Fruit fly (Drosophila melanogaster) whole organism, embryonic: Measurements from ENCODE around the gene Ddc.
A peak's percentile ranks its signal among the peaks of the same experiment; 100 is the strongest.

Experiments
- Adf1 ChIP-seq: fragments of 200-800 bp; sonication (Bioruptor generic); IDR thresholded peaks from 2 replicates; pipeline ENCODE4 v1.3.6; 2022; ENCODE audit warnings: missing biosample characterization, missing genetic modification characterization
- Bteb2 ChIP-seq: fragments of 200-800 bp; sonication (Bioruptor generic); optimal IDR thresholded peaks from 2 replicates; lab custom pipeline; 2016; ENCODE audit warnings: missing biosample characterization, missing genetic modification characterization
- CG10979 ChIP-seq: fragments of 200-800 bp; sonication (Bioruptor generic); optimal IDR thresholded peaks from 2 replicates; lab custom pipeline; 2018; ENCODE audit warnings: missing biosample characterization, mild to moderate bottlenecking, missing genetic modification characterization, moderate library complexity
- CG11696 ChIP-seq: fragments of 200-800 bp; sonication (Bioruptor generic); IDR thresholded peaks from 2 replicates; pipeline ENCODE4 v1.3.6; 2022; ENCODE audit warnings: missing biosample characterization, missing genetic modification characterization
- CG14860 ChIP-seq: fragments of 200-800 bp; sonication (Bioruptor generic); IDR thresholded peaks from 3 replicates; pipeline ENCODE4 v1.3.6; 2022; ENCODE audit warnings: missing biosample characterization, missing genetic modification characterization; ENCODE audit not compliant: partially characterized antibody
- CG17829 ChIP-seq: fragments of 200-800 bp; optimal IDR thresholded peaks from 2 replicates; lab custom pipeline; 2019; ENCODE audit warnings: missing biosample characterization, mild to moderate bottlenecking, missing genetic modification characterization, moderate library complexity
- CG2875 ChIP-seq: fragments of 200-800 bp; sonication (Bioruptor generic); optimal IDR thresholded peaks from 2 replicates; lab custom pipeline; 2017; ENCODE audit warnings: missing biosample characterization, mild to moderate bottlenecking, missing genetic modification characterization, missing genetic modification reagents
- CG30431 ChIP-seq: fragments of 200-800 bp; sonication (Bioruptor generic); optimal IDR thresholded peaks from 2 replicates; lab custom pipeline; 2017; ENCODE audit warnings: missing biosample characterization, missing genetic modification characterization
- CG32772 ChIP-seq: fragments of 200-800 bp; sonication (Bioruptor generic); IDR thresholded peaks from 2 replicates; pipeline ENCODE4 v1.3.6; 2022; ENCODE audit warnings: missing biosample characterization, missing genetic modification characterization
- CG3407 ChIP-seq: fragments of 200-800 bp; sonication (Bioruptor generic); optimal IDR thresholded peaks from 2 replicates; lab custom pipeline; 2018; ENCODE audit warnings: missing biosample characterization, mild to moderate bottlenecking, missing genetic modification characterization
- CG42726 ChIP-seq: fragments of 200-800 bp; sonication (Bioruptor generic); IDR thresholded peaks from 2 replicates; pipeline ENCODE4 v1.3.6; 2022; ENCODE audit warnings: missing biosample characterization, missing genetic modification characterization; ENCODE audit not compliant: partially characterized antibody
- CG4730 ChIP-seq: fragments of 200-800 bp; sonication (Bioruptor generic); IDR thresholded peaks from 2 replicates; pipeline ENCODE4 v1.3.6; 2022; ENCODE audit warnings: missing biosample characterization, missing genetic modification characterization
- CG5245 ChIP-seq: fragments of 200-800 bp; sonication (Bioruptor generic); optimal IDR thresholded peaks from 3 replicates; lab custom pipeline; 2016; ENCODE audit warnings: missing biosample characterization, missing genetic modification characterization
- CG8765 ChIP-seq: fragments of 200-800 bp; sonication (Bioruptor generic); IDR thresholded peaks from 2 replicates; pipeline ENCODE4 v1.3.6; 2022; ENCODE audit warnings: missing biosample characterization, missing genetic modification characterization
- CG9437 ChIP-seq: fragments of 200-800 bp; sonication (Bioruptor generic); optimal IDR thresholded peaks from 2 replicates; lab custom pipeline; 2018; ENCODE audit warnings: missing biosample characterization, mild to moderate bottlenecking, missing genetic modification characterization
- CG9817 ChIP-seq: fragments of 200-800 bp; sonication (Bioruptor generic); optimal IDR thresholded peaks from 2 replicates; lab custom pipeline; 2018; ENCODE audit warnings: missing biosample characterization, mild to moderate bottlenecking, missing genetic modification characterization, moderate library complexity
- CG9876 ChIP-seq: fragments of 200-800 bp; sonication (Bioruptor generic); optimal IDR thresholded peaks from 2 replicates; lab custom pipeline; 2016; ENCODE audit warnings: missing biosample characterization, missing genetic modification characterization
- CG9932 ChIP-seq: fragments of 200-800 bp; sonication (Bioruptor generic); IDR thresholded peaks from 2 replicates; pipeline ENCODE4 v1.3.6; 2022; ENCODE audit warnings: missing biosample characterization, missing genetic modification characterization
- CHES-1-like ChIP-seq: fragments of 200-800 bp; sonication (Bioruptor generic); optimal IDR thresholded peaks from 2 replicates; lab custom pipeline; 2016; ENCODE audit warnings: missing biosample characterization, missing genetic modification characterization
- CrebB ChIP-seq: fragments of 200-800 bp; sonication (Bioruptor generic); optimal IDR thresholded peaks from 3 replicates; lab custom pipeline; 2018; ENCODE audit warnings: missing biosample characterization, mild to moderate bottlenecking, missing genetic modification characterization
- E2f1 ChIP-seq: fragments of 200-800 bp; sonication (Bioruptor generic); IDR thresholded peaks from 2 replicates; pipeline ENCODE4 v1.3.6; 2022; ENCODE audit warnings: missing biosample characterization, missing genetic modification characterization
- ERR ChIP-seq: fragments of 200-800 bp; sonication (Bioruptor generic); optimal IDR thresholded peaks from 2 replicates; lab custom pipeline; 2016; ENCODE audit warnings: missing biosample characterization, missing genetic modification characterization
- Fer1 ChIP-seq: fragments of 200-800 bp; sonication (Bioruptor generic); optimal IDR thresholded peaks from 2 replicates; lab custom pipeline; 2017; ENCODE audit warnings: missing biosample characterization, mild to moderate bottlenecking, missing genetic modification characterization
- GATAe ChIP-seq: fragments of 200-800 bp; sonication (Bioruptor generic); conservative IDR thresholded peaks from 2 replicates; pipeline ENCODE4 v1.3.6; 2022; ENCODE audit warnings: missing biosample characterization, missing genetic modification characterization
- HmgD ChIP-seq: fragments of 200-800 bp; sonication (Bioruptor generic); optimal IDR thresholded peaks from 3 replicates; lab custom pipeline; 2016; ENCODE audit warnings: missing biosample characterization, missing genetic modification characterization
- HmgZ ChIP-seq: fragments of 200-800 bp; sonication (Bioruptor generic); optimal IDR thresholded peaks from 2 replicates; lab custom pipeline; 2018; ENCODE audit warnings: missing biosample characterization, mild to moderate bottlenecking, missing genetic modification characterization
- Mad ChIP-seq: fragments of 200-800 bp; sonication (Bioruptor generic); optimal IDR thresholded peaks from 2 replicates; lab custom pipeline; 2016; ENCODE audit warnings: missing biosample characterization, missing genetic modification characterization
- Nf-YC ChIP-seq: fragments of 200-800 bp; optimal IDR thresholded peaks from 3 replicates; lab custom pipeline; 2019; ENCODE audit warnings: missing biosample characterization, mild to moderate bottlenecking, missing genetic modification characterization, moderate library complexity
- Oaz ChIP-seq: fragments of 200-800 bp; sonication (Bioruptor generic); IDR thresholded peaks from 2 replicates; pipeline ENCODE4 v1.3.6; 2022; ENCODE audit warnings: missing biosample characterization, missing genetic modification characterization
- Rfx ChIP-seq: fragments of 200-800 bp; sonication (Bioruptor generic); IDR thresholded peaks from 2 replicates; pipeline ENCODE4 v1.3.6; 2022; ENCODE audit warnings: missing biosample characterization, missing genetic modification characterization
- al ChIP-seq: fragments of 200-800 bp; sonication (Bioruptor generic); IDR thresholded peaks from 2 replicates; pipeline ENCODE4 v1.3.6; 2022; ENCODE audit warnings: missing biosample characterization, missing genetic modification characterization
- bbx ChIP-seq: fragments of 200-800 bp; sonication (Bioruptor generic); IDR thresholded peaks from 2 replicates; pipeline ENCODE4 v1.3.6; 2022; ENCODE audit warnings: missing biosample characterization, missing genetic modification characterization; ENCODE audit not compliant: partially characterized antibody
- btn ChIP-seq: fragments of 200-800 bp; sonication (Bioruptor generic); optimal IDR thresholded peaks from 2 replicates; lab custom pipeline; 2016; ENCODE audit warnings: missing biosample characterization, missing genetic modification characterization
- cas ChIP-seq: fragments of 200-800 bp; sonication (Bioruptor generic); IDR thresholded peaks from 2 replicates; pipeline ENCODE4 v1.3.6; 2022; ENCODE audit warnings: missing biosample characterization, missing genetic modification characterization
- caup ChIP-seq: fragments of 200-800 bp; sonication (Bioruptor generic); optimal IDR thresholded peaks from 3 replicates; lab custom pipeline; 2017; ENCODE audit warnings: missing biosample characterization, mild to moderate bottlenecking, missing genetic modification characterization, moderate library complexity; ENCODE audit not compliant: severe bottlenecking
- chm ChIP-seq: fragments of 200-800 bp; sonication (Bioruptor generic); IDR thresholded peaks from 2 replicates; pipeline ENCODE4 v1.3.6; 2022; ENCODE audit warnings: missing biosample characterization, missing genetic modification characterization
- cwo ChIP-seq: fragments of 200-800 bp; sonication (Bioruptor generic); optimal IDR thresholded peaks from 3 replicates; lab custom pipeline; 2017; ENCODE audit warnings: missing biosample characterization, missing genetic modification characterization, mild to moderate bottlenecking, moderate library complexity, missing genetic modification reagents
- dm ChIP-seq: fragments of 200-800 bp; sonication (Bioruptor generic); optimal IDR thresholded peaks from 3 replicates; lab custom pipeline; 2016; ENCODE audit warnings: missing biosample characterization, missing genetic modification characterization
- dmrt11E ChIP-seq: fragments of 200-800 bp; sonication (Bioruptor generic); optimal IDR thresholded peaks from 3 replicates; lab custom pipeline; 2018; ENCODE audit warnings: missing biosample characterization, mild to moderate bottlenecking, missing genetic modification characterization, moderate library complexity
- dpn ChIP-seq, 2 experiments: fragments of 200-800 bp; sonication (Bioruptor generic); optimal IDR thresholded peaks; 3 replicates each; lab custom pipeline; 2016; ENCODE audit warnings: missing biosample characterization in 2 of 2, missing genetic modification characterization in 2 of 2
- ewg ChIP-seq: fragments of 200-800 bp; sonication (Bioruptor generic); optimal IDR thresholded peaks from 3 replicates; lab custom pipeline; 2017; ENCODE audit warnings: mild to moderate bottlenecking, missing biosample characterization, missing genetic modification reagents, missing genetic modification characterization
- gcm2 ChIP-seq: fragments of 200-800 bp; sonication (Bioruptor generic); optimal IDR thresholded peaks from 2 replicates; lab custom pipeline; 2016; ENCODE audit warnings: missing biosample characterization, missing genetic modification characterization
- hbn ChIP-seq: fragments of 200-800 bp; sonication (Bioruptor generic); IDR thresholded peaks from 2 replicates; pipeline ENCODE4 v1.3.6; 2022; ENCODE audit warnings: missing biosample characterization, missing genetic modification characterization; ENCODE audit not compliant: partially characterized antibody
- jigr1 ChIP-seq: fragments of 200-800 bp; sonication (Bioruptor generic); IDR thresholded peaks from 3 replicates; pipeline ENCODE4 v1.3.6; 2022; ENCODE audit warnings: missing biosample characterization, missing genetic modification characterization
- klu ChIP-seq: fragments of 200-800 bp; sonication (Bioruptor generic); IDR thresholded peaks from 2 replicates; pipeline ENCODE4 v1.3.6; 2022; ENCODE audit warnings: missing biosample characterization, missing genetic modification characterization
- mam ChIP-seq: fragments of 200-800 bp; sonication (Bioruptor generic); optimal IDR thresholded peaks from 3 replicates; lab custom pipeline; 2016; ENCODE audit warnings: missing biosample characterization, missing genetic modification characterization
- sim ChIP-seq: fragments of 200-800 bp; sonication (Bioruptor generic); IDR thresholded peaks from 2 replicates; pipeline ENCODE4 v1.3.6; 2022; ENCODE audit warnings: missing biosample characterization, missing genetic modification characterization
- slbo ChIP-seq: fragments of 200-800 bp; sonication (Bioruptor generic); IDR thresholded peaks from 2 replicates; pipeline ENCODE4 v1.3.6; 2022; ENCODE audit warnings: missing biosample characterization, missing genetic modification characterization
- unpg ChIP-seq: fragments of 200-800 bp; sonication (Bioruptor generic); optimal IDR thresholded peaks from 3 replicates; lab custom pipeline; 2018; ENCODE audit warnings: missing biosample characterization, mild to moderate bottlenecking, missing genetic modification characterization, moderate library complexity
- vnd ChIP-seq: fragments of 200-800 bp; sonication (Bioruptor generic); IDR thresholded peaks from 3 replicates; pipeline ENCODE4 v1.3.6; 2022; ENCODE audit warnings: missing biosample characterization, missing genetic modification characterization; ENCODE audit not compliant: partially characterized antibody

The Ddc gene

dm6 chr2L:19141435-19142126 lies 21.5 kb upstream of the Ddc start (continued):
- TF ChIP-seq HmgZ (peak; percentile 65), CG9932 (peak; percentile 46; the same call in 1 of the 2 replicates), CG8765 (no peak), hbn (GFP tag; lab: Robert Waterston, UW) (no peak), dm (GFP tag; lab: Kevin White, UChicago) (peak; percentile 34), klu (GFP tag; lab: Robert Waterston, UW) (peak; percentile 23; the same call in 1 of the 2 replicates), cas (GFP tag; lab: Robert Waterston, UW) (no peak), CG30431 (GFP tag; lab: Kevin White, UChicago) (peak; percentile 62), CG32772 (no peak), CG5245 (GFP tag; lab: Kevin White, UChicago) (peak; percentile 36), dpn (GFP tag; optimal IDR thresholded peaks at IDR 0.05; lab: Kevin White, UChicago) (peak; percentile 74 to 80), dmrt11E (tag; lab: Kevin White, UChicago) (peak; percentile 79), chm (GFP tag; lab: Robert Waterston, UW) (no peak), slbo (peak; percentile 69), jigr1 (GFP tag; lab: Robert Waterston, UW) (no peak), CG3407 (GFP tag; lab: Kevin White, UChicago) (peak; percentile 54), al (GFP tag; lab: Robert Waterston, UW) (peak; percentile 49), caup (GFP tag; lab: Kevin White, UChicago) (peak; percentile 58), E2f1 (GFP tag; lab: Robert Waterston, UW) (no peak), GATAe (GFP tag; lab: Robert Waterston, UW) (no peak), sim (GFP tag; lab: Robert Waterston, UW) (no peak), CrebB (tag; lab: Kevin White, UChicago) (peak; percentile 48), Nf-YC (tag; lab: Kevin White, UChicago) (peak; percentile 18), mam (GFP tag; lab: Kevin White, UChicago) (peak; percentile 56), CHES-1-like (peak; percentile 49), bbx (no peak), Adf1 (GFP tag; lab: Robert Waterston, UW) (peak; percentile 87), unpg (peak; percentile 71), CG9876 (GFP tag; lab: Kevin White, UChicago) (no peak), CG10979 (tag; lab: Kevin White, UChicago) (peak; percentile 81), CG11696 (GFP tag; lab: Robert Waterston, UW) (no peak), CG4730 (GFP tag; lab: Robert Waterston, UW) (0 out of 2 replicates have a peak, but pooled peaks have one; percentile 35), ERR (GFP tag; lab: Kevin White, UChicago) (peak; percentile 59), Mad (peak; percentile 64), ewg (GFP tag; lab: Kevin White, UChicago) (peak; percentile 51), gcm2 (peak; percentile 51), CG9437 (peak; percentile 77), vnd (no peak), CG9817 (tag; lab: Kevin White, UChicago) (peak; percentile 62), Fer1 (peak; percentile 75), btn (GFP tag; lab: Kevin White, UChicago) (no peak), Oaz (GFP tag; lab: Robert Waterston, UW) (no peak), CG14860 (GFP tag; lab: Robert Waterston, UW) (no peak), CG17829 (peak; percentile 71), CG42726 (GFP tag; lab: Robert Waterston, UW) (no peak), cwo (GFP tag; lab: Kevin White, UChicago) (peak; percentile 63), HmgD (GFP tag; lab: Kevin White, UChicago) (no peak), Rfx (GFP tag; lab: Robert Waterston, UW) (0 out of 2 replicates have a peak, but pooled peaks have one; percentile 72), Bteb2 (GFP tag; lab: Kevin White, UChicago) (peak; percentile 78), CG2875 (GFP tag; lab: Kevin White, UChicago) (peak; percentile 66)
